Worm (Caenorhabditis elegans) whole organism, early embryonic: ENCODE measurements around the gene ril-2.

Source experiments
- B0310.2 ChIP-seq: sonication (generic microtip); optimal IDR thresholded peaks from 2 replicates; lab custom pipeline; 2016; ENCODE audit warnings: mild to moderate bottlenecking, missing genetic modification characterization, missing compliant biosample characterization
- F13C5.2 ChIP-seq: sonication (generic microtip); optimal IDR thresholded peaks from 2 replicates; lab custom pipeline; 2017; ENCODE audit warnings: mild to moderate bottlenecking, missing genetic modification characterization, inconsistent platforms, missing compliant biosample characterization
- aly-1 ChIP-seq: sonication (generic microtip); optimal IDR thresholded peaks from 2 replicates; lab custom pipeline; 2016; ENCODE audit warnings: missing genetic modification characterization, missing compliant biosample characterization
- ama-1 ChIP-seq: fragments of 150-350 bp; optimal IDR thresholded peaks from 2 replicates; lab custom pipeline; 2014
- ceh-13 ChIP-seq: fragments of 200-800 bp; sonication (Bioruptor generic); optimal IDR thresholded peaks from 2 replicates; lab custom pipeline; 2018; ENCODE audit warnings: mild to moderate bottlenecking, missing genetic modification characterization, missing compliant biosample characterization
- ceh-36 ChIP-seq: sonication (generic microtip); optimal IDR thresholded peaks from 2 replicates; lab custom pipeline; 2016; ENCODE audit warnings: missing genetic modification characterization, inconsistent platforms, missing compliant biosample characterization
- ets-7 ChIP-seq: sonication (generic microtip); optimal IDR thresholded peaks from 2 replicates; lab custom pipeline; 2016; ENCODE audit warnings: missing genotype, missing genetic modification characterization, missing compliant biosample characterization
- flt-1 ChIP-seq: fragments of 200-800 bp; sonication (Bioruptor generic); IDR thresholded peaks from 2 replicates; pipeline ENCODE4 v1.3.6; 2022; ENCODE audit warnings: missing genetic modification characterization, missing compliant biosample characterization
- hmbx-1 ChIP-seq: sonication (generic microtip); optimal IDR thresholded peaks from 2 replicates; lab custom pipeline; 2016; ENCODE audit warnings: mild to moderate bottlenecking, missing genetic modification characterization, missing compliant biosample characterization
- hmg-4 ChIP-seq: fragments of 200-800 bp; sonication (Bioruptor generic); optimal IDR thresholded peaks from 2 replicates; lab custom pipeline; 2018; ENCODE audit warnings: mild to moderate bottlenecking, missing genetic modification characterization, missing compliant biosample characterization
- hnd-1 ChIP-seq: sonication (generic microtip); optimal IDR thresholded peaks from 2 replicates; lab custom pipeline; 2016; ENCODE audit warnings: missing genetic modification characterization, missing compliant biosample characterization
- pes-1 ChIP-seq: fragments of 200-800 bp; sonication (Bioruptor generic); IDR thresholded peaks from 2 replicates; pipeline ENCODE4 v1.3.6; 2022; ENCODE audit warnings: missing genetic modification reagents, missing genetic modification characterization, missing compliant biosample characterization
- scrt-1 ChIP-seq: fragments of 200-800 bp; sonication (Bioruptor generic); IDR thresholded peaks from 2 replicates; pipeline ENCODE4 v1.3.6; 2022; ENCODE audit warnings: missing genetic modification characterization, missing compliant biosample characterization
- sea-1 ChIP-seq: fragments of 200-800 bp; sonication (Bioruptor generic); conservative IDR thresholded peaks from 2 replicates; pipeline ENCODE4 v1.3.6; 2022; ENCODE audit warnings: missing genetic modification characterization, missing compliant biosample characterization
- tbx-11 ChIP-seq: fragments of 200-800 bp; sonication (Bioruptor generic); IDR thresholded peaks from 2 replicates; pipeline ENCODE4 v1.3.6; 2022; ENCODE audit warnings: missing genetic modification characterization, missing compliant biosample characterization
- tbx-37 ChIP-seq: fragments of 200-800 bp; sonication (Bioruptor generic); conservative IDR thresholded peaks from 2 replicates; pipeline ENCODE4 v1.3.6; 2022; ENCODE audit warnings: missing genetic modification reagents, missing genetic modification characterization, missing compliant biosample characterization
- tra-4 ChIP-seq: sonication (generic microtip); optimal IDR thresholded peaks from 2 replicates; lab custom pipeline; 2017; ENCODE audit warnings: missing genetic modification characterization, missing compliant biosample characterization

Gene ril-2

ce11 chrV:12556904-12557303, 42.1 kb downstream of the ril-2 start:
- TF ChIP-seq scrt-1 (GFP tag; lab: Robert Waterston, UW) (no peak), ama-1 (lab: Kevin White, UChicago) (no peak), F13C5.2 (tag; lab: Kevin White, UChicago) (no peak), ceh-36 (no peak), pes-1 (GFP tag; lab: Robert Waterston, UW) (no peak), hnd-1 (no peak), aly-1 (tag; lab: Kevin White, UChicago) (no peak), sea-1 (GFP tag; lab: Robert Waterston, UW) (no peak), flt-1 (GFP tag; lab: Robert Waterston, UW) (no peak), B0310.2 (tag; lab: Kevin White, UChicago) (no peak), hmbx-1 (tag; lab: Kevin White, UChicago) (no peak), ets-7 (tag; lab: Kevin White, UChicago) (no peak), tra-4 (no peak), hmg-4 (GFP tag; lab: Kevin White, UChicago) (no peak), tbx-11 (no peak)

- TF ChIP-seq aly-1 (tag; lab: Kevin White, UChicago) = no peak
- TF ChIP-seq flt-1 (GFP tag; lab: Robert Waterston, UW) = no peak
- TF ChIP-seq tra-4 = no peak
- TF ChIP-seq hnd-1 = no peak
- no peak for TF ChIP-seq ets-7 (tag; lab: Kevin White, UChicago)
- no peak for TF ChIP-seq scrt-1 (GFP tag; lab: Robert Waterston, UW)
- no peak for TF ChIP-seq ama-1 (lab: Kevin White, UChicago)
- TF ChIP-seq pes-1 (GFP tag; lab: Robert Waterston, UW) = no peak
- TF ChIP-seq tbx-11 = no peak
- no peak for TF ChIP-seq F13C5.2 (tag; lab: Kevin White, UChicago)
- TF ChIP-seq ceh-36 = no peak
- TF ChIP-seq sea-1 (GFP tag; lab: Robert Waterston, UW) = no peak
- no peak for TF ChIP-seq ceh-13 (GFP tag; lab: Kevin White, UChicago)
- TF ChIP-seq hmbx-1 (tag; lab: Kevin White, UChicago) = no peak
- TF ChIP-seq B0310.2 (tag; lab: Kevin White, UChicago) = no peak
- no peak for TF ChIP-seq tbx-37 (GFP tag; lab: Robert Waterston, UW)
- no peak for TF ChIP-seq hmg-4 (GFP tag; lab: Kevin White, UChicago)
Measured at ce11 chrV:12555872-12556271, 43.1 kb downstream of the ril-2 start.

DNA sequence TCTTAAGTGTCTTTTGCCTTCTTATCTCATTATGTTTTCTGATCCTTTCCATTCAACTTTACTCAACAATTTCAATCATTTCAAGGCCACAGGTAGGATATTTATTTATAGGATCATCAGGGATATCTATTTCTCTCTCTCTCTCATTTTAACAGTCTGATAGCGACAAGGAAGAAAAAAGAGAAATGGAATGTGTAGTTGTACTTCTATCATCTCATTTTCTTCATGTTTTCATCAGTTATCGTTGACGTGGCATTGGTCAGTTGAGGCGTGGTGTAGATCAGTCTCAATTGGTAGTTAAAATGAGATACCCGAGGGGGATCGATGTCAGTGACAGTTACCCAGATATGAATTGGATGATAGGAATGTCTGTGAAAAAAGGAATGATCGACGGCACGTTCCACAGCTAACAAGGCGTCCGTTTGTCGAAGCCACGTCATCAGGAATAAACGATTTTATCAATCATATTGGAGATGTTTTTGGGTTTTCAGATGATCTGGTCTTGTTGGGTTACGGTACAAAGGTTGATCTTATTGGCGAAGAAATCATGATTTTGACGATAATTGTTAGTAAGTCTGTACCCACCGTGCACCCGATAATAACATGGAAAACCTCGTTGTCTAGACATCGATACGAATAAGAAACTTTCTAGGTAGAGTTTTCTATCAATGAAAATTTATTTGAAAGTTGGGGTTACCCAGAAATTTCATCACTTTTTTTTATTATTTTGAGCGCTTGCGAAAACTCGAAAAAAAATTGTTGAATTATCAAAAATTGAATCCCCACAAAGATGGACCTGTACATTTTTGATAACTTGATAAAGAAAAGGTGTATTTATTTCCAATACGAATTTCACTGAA, 44.6 kb downstream of the ril-2 start:
- TF ChIP-seq ama-1 (lab: Kevin White, UChicago) (no peak), F13C5.2 (tag; lab: Kevin White, UChicago) (no peak), hmg-4 (GFP tag; lab: Kevin White, UChicago) (no peak), aly-1 (tag; lab: Kevin White, UChicago) (no peak), B0310.2 (tag; lab: Kevin White, UChicago) (no peak), tra-4 (no peak), flt-1 (GFP tag; lab: Robert Waterston, UW) (no peak), pes-1 (GFP tag; lab: Robert Waterston, UW) (no peak), sea-1 (GFP tag; lab: Robert Waterston, UW) (no peak), hmbx-1 (tag; lab: Kevin White, UChicago) (no peak), scrt-1 (GFP tag; lab: Robert Waterston, UW) (no peak), ceh-13 (GFP tag; lab: Kevin White, UChicago) (no peak)

- TF ChIP-seq B0310.2 (tag; lab: Kevin White, UChicago) (no peak), flt-1 (GFP tag; lab: Robert Waterston, UW) (no peak), ets-7 (tag; lab: Kevin White, UChicago) (no peak), aly-1 (tag; lab: Kevin White, UChicago) (no peak), hnd-1 (no peak), ama-1 (lab: Kevin White, UChicago) (no peak), ceh-36 (no peak), ceh-13 (GFP tag; lab: Kevin White, UChicago) (no peak), hmg-4 (GFP tag; lab: Kevin White, UChicago) (no peak), scrt-1 (GFP tag; lab: Robert Waterston, UW) (no peak), F13C5.2 (tag; lab: Kevin White, UChicago) (no peak), sea-1 (GFP tag; lab: Robert Waterston, UW) (no peak), hmbx-1 (tag; lab: Kevin White, UChicago) (no peak), tbx-11 (no peak), tra-4 (no peak), tbx-37 (GFP tag; lab: Robert Waterston, UW) (no peak), pes-1 (GFP tag; lab: Robert Waterston, UW) (no peak)
Measured at ce11 chrV:12553286-12553725, 45.7 kb downstream of the ril-2 start.

ce11 chrV:12552671-12553212, 46.2 kb downstream of the ril-2 start, which contains the start of gene F45D3.4:
F45D3.4 (minus strand) TSS chrV:12553191.
- no peak for TF ChIP-seq pes-1 (GFP tag; lab: Robert Waterston, UW)

- TF ChIP-seq ets-7 (tag; lab: Kevin White, UChicago) (no peak), tra-4 (no peak), pes-1 (GFP tag; lab: Robert Waterston, UW) (no peak), hnd-1 (no peak), sea-1 (GFP tag; lab: Robert Waterston, UW) (no peak), flt-1 (GFP tag; lab: Robert Waterston, UW) (no peak), tbx-37 (GFP tag; lab: Robert Waterston, UW) (no peak), hmg-4 (GFP tag; lab: Kevin White, UChicago) (no peak), ceh-36 (no peak), tbx-11 (no peak), ama-1 (lab: Kevin White, UChicago) (no peak), ceh-13 (GFP tag; lab: Kevin White, UChicago) (no peak), hmbx-1 (tag; lab: Kevin White, UChicago) (no peak), scrt-1 (GFP tag; lab: Robert Waterston, UW) (no peak), F13C5.2 (tag; lab: Kevin White, UChicago) (no peak), aly-1 (tag; lab: Kevin White, UChicago) (no peak), B0310.2 (tag; lab: Kevin White, UChicago) (no peak)
Measured at ce11 chrV:12551638-12552478, 47.1 kb downstream of the ril-2 start.
